Worm (Caenorhabditis elegans): ENCODE data around the gene srw-122.

- TF ChIP-seq him-1 (tag; optimal IDR thresholded peaks at IDR 0.05) (no peak), dao-5 (tag; optimal IDR thresholded peaks at IDR 0.05) (no peak)
Measured at ce11 chrV:2903227-2903626, 48.8 kb downstream of the srw-122 start, which contains the start of gene C31B8.7.
